Fruit fly (Drosophila melanogaster) whole organism, pupa: Measurements from ENCODE around the gene CG14204.

Experiments
- CG4496 ChIP-seq: fragments of 200-800 bp; sonication (Bioruptor generic); IDR thresholded peaks from 3 replicates; pipeline ENCODE4 v1.3.6; 2022; ENCODE audit warnings: missing biosample characterization, missing genetic modification characterization
- CG8301 ChIP-seq: fragments of 200-800 bp; sonication (Bioruptor generic); optimal IDR thresholded peaks from 2 replicates; lab custom pipeline; 2018; ENCODE audit warnings: missing biosample characterization, mild to moderate bottlenecking, missing genetic modification characterization
- CG9948 ChIP-seq: fragments of 200-800 bp; sonication (Bioruptor generic); optimal IDR thresholded peaks from 2 replicates; lab custom pipeline; 2018; ENCODE audit warnings: missing biosample characterization, mild to moderate bottlenecking, missing genetic modification characterization, moderate library complexity
- Pif1B ChIP-seq: fragments of 200-800 bp; sonication (Bioruptor generic); optimal IDR thresholded peaks from 3 replicates; lab custom pipeline; 2016; ENCODE audit warnings: missing biosample characterization, missing genetic modification characterization
- gl ChIP-seq: fragments of 200-800 bp; sonication (Bioruptor generic); optimal IDR thresholded peaks from 2 replicates; lab custom pipeline; 2018; ENCODE audit warnings: missing biosample characterization, mild to moderate bottlenecking, missing genetic modification characterization

- TF ChIP-seq gl (tag; lab: Kevin White, UChicago) (no peak), CG8301 (tag; lab: Kevin White, UChicago) (no peak), CG9948 (no peak), CG4496 (GFP tag; lab: Robert Waterston, UW) (no peak), Pif1B (GFP tag; lab: Kevin White, UChicago) (no peak)
These were observed 36.0 kb upstream of the CG14204 start, which contains the start of gene CG32532 for dm6 chrX:19547382-19547781.
